Fruit fly (Drosophila melanogaster): Measurements from ENCODE around the gene bai.

bai gene

DNA sequence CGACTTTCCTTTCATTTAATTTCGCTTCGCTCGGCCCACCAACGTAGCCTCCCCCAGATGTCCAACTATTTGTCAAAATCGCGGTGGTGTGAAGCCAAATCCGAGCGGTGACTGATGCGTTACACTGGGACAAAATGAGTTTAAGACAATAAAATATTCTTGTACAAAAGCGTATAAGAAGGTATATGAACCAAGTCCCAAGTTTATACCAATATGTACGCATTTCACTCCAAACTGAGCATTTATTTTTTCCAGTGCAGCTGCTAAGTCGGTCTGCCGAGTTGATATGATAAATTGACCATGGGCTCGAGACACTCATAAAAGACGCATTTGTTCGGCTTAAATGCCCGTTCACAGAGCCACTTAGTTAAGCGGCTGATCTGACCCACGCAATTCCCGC lies 34.4 kb upstream of the bai start (continued):
- TF ChIP-seq ham (GFP tag; IDR thresholded peaks at IDR 0.05) = no peak
- no peak for TF ChIP-seq cas (GFP tag; IDR thresholded peaks at IDR 0.05)
- TF ChIP-seq ato (GFP tag; IDR thresholded peaks at IDR 0.05; ENCODE audit: partially characterized antibody) = no peak
- no peak for TF ChIP-seq CG3065 (GFP tag; optimal IDR thresholded peaks at IDR 0.05)
- 0 out of 3 replicates have a peak, but pooled peaks have one; percentile 42 for TF ChIP-seq Dbx (GFP tag; IDR thresholded peaks at IDR 0.05)
- TF ChIP-seq Gug (GFP tag; IDR thresholded peaks at IDR 0.05) = 0 out of 4 replicates have a peak, but pooled peaks have one; percentile 29
- no peak for TF ChIP-seq scrt (GFP tag; optimal IDR thresholded peaks at IDR 0.05)
- peak; percentile 41 for TF ChIP-seq Meics (GFP tag; optimal IDR thresholded peaks at IDR 0.05)
- TF ChIP-seq CG30403 (GFP tag; optimal IDR thresholded peaks at IDR 0.05) = peak; percentile 32
- peak; percentile 43 for TF ChIP-seq CG18599 (GFP tag; optimal IDR thresholded peaks at IDR 0.05)
- TF ChIP-seq CG4730 (GFP tag; IDR thresholded peaks at IDR 0.05) = peak; percentile 31; the same call in 1 of the 2 replicates
- no peak for TF ChIP-seq corto (GFP tag; optimal IDR thresholded peaks at IDR 0.05)
- no peak for TF ChIP-seq CG13287 (GFP tag; IDR thresholded peaks at IDR 0.05; ENCODE audit: partially characterized antibody)
- no peak for TF ChIP-seq nau (GFP tag; optimal IDR thresholded peaks at IDR 0.05)
- TF ChIP-seq Oli (tag; optimal IDR thresholded peaks at IDR 0.05) = peak; percentile 69
- no peak for TF ChIP-seq Hand (GFP tag; optimal IDR thresholded peaks at IDR 0.05)
- peak; percentile 75 for TF ChIP-seq CG11504 (tag; optimal IDR thresholded peaks at IDR 0.05)
- TF ChIP-seq Antp (GFP tag; optimal IDR thresholded peaks at IDR 0.05) = peak; percentile 23
- peak; percentile 39; the same call in 1 of the 2 replicates for TF ChIP-seq Nf-YA (GFP tag; IDR thresholded peaks at IDR 0.05)
- peak; percentile 30 for TF ChIP-seq CG12155 (GFP tag; optimal IDR thresholded peaks at IDR 0.05)
- TF ChIP-seq CG9437 (GFP tag; optimal IDR thresholded peaks at IDR 0.05) = peak; percentile 10
- TF ChIP-seq dm (GFP tag; optimal IDR thresholded peaks at IDR 0.05) = peak; percentile 6
- TF ChIP-seq CG12219 (GFP tag; optimal IDR thresholded peaks at IDR 0.05) = peak; percentile 49
- TF ChIP-seq CG6683 (GFP tag; optimal IDR thresholded peaks at IDR 0.05) = no peak
- TF ChIP-seq CG8281 (tag; optimal IDR thresholded peaks at IDR 0.05) = peak; percentile 12
- TF ChIP-seq CG34224 (GFP tag; IDR thresholded peaks at IDR 0.05; ENCODE audit: partially characterized antibody) = no peak
- TF ChIP-seq CG4282 (GFP tag; optimal IDR thresholded peaks at IDR 0.05) = no peak
- TF ChIP-seq al (GFP tag; IDR thresholded peaks at IDR 0.05) = peak; percentile 26; the same call in 1 of the 2 replicates
- TF ChIP-seq CG30431 (GFP tag; optimal IDR thresholded peaks at IDR 0.05) = peak; percentile 39
- TF ChIP-seq Dad (GFP tag; optimal IDR thresholded peaks at IDR 0.05) = peak; percentile 50
- TF ChIP-seq CG11085 (GFP tag; IDR thresholded peaks at IDR 0.05) = no peak
- TF ChIP-seq oc (tag; optimal IDR thresholded peaks at IDR 0.05) = peak; percentile 92
- TF ChIP-seq Ravus (GFP tag; IDR thresholded peaks at IDR 0.05) = no peak
- 0 out of 2 replicates have a peak, but pooled peaks have one; percentile 25 for TF ChIP-seq wor (GFP tag; IDR thresholded peaks at IDR 0.05)
- TF ChIP-seq Dip2 (GFP tag; IDR thresholded peaks at IDR 0.05) = no peak
- TF ChIP-seq prd (optimal IDR thresholded peaks at IDR 0.05) = no peak
- peak; percentile 71; the same call in 2 of the 3 replicates for TF ChIP-seq prd (GFP tag; IDR thresholded peaks at IDR 0.05)
- no peak for TF ChIP-seq maf-S (GFP tag; optimal IDR thresholded peaks at IDR 0.05)
- TF ChIP-seq CG7786 (GFP tag; optimal IDR thresholded peaks at IDR 0.05) = peak; percentile 42
- no peak for TF ChIP-seq Hey (tag; optimal IDR thresholded peaks at IDR 0.05)
- TF ChIP-seq HLH54F (GFP tag; optimal IDR thresholded peaks at IDR 0.05) = no peak
- peak; percentile 62 for TF ChIP-seq CG7839 (tag; optimal IDR thresholded peaks at IDR 0.05)
- TF ChIP-seq slp2 (GFP tag; optimal IDR thresholded peaks at IDR 0.05) = no peak
- no peak for TF ChIP-seq ap (GFP tag; IDR thresholded peaks at IDR 0.05)
- TF ChIP-seq H2.0 (GFP tag; IDR thresholded peaks at IDR 0.05) = peak; percentile 72
- no peak for TF ChIP-seq pros (GFP tag; optimal IDR thresholded peaks at IDR 0.05)
- no peak for TF ChIP-seq ash1 (GFP tag; optimal IDR thresholded peaks at IDR 0.05)
- TF ChIP-seq sim (GFP tag; IDR thresholded peaks at IDR 0.05) = 0 out of 2 replicates have a peak, but pooled peaks have one; percentile 26
- TF ChIP-seq Nf-YC (tag; optimal IDR thresholded peaks at IDR 0.05) = no peak
- TF ChIP-seq CG15269 (tag; optimal IDR thresholded peaks at IDR 0.05) = peak; percentile 66
- peak; percentile 9 for TF ChIP-seq pum (GFP tag; optimal IDR thresholded peaks at IDR 0.05)

Measured in whole organism, embryonic.